Fruit fly (Drosophila melanogaster) ovary, adult (tissue): ENCODE results near the gene Osi1.

Experiments
- CG17801 ChIP-seq: fragments of 200-800 bp; optimal IDR thresholded peaks from 2 replicates; lab custom pipeline; 2019; ENCODE audit warnings: missing biosample characterization, mild to moderate bottlenecking, missing genetic modification characterization, moderate library complexity; ENCODE audit not compliant: partially characterized antibody

Osi1 gene

dm6 chr3R:6173249-6173648, at the start of gene Osi1:
TSS of gene Osi1 (plus strand) at chr3R:6173549.
- TF ChIP-seq CG17801 (GFP tag; lab: Kevin White, UChicago) = no peak

- no peak for TF ChIP-seq CG17801 (GFP tag; lab: Kevin White, UChicago)
Measured at dm6 chr3R:6141768-6142167, 31.6 kb upstream of the Osi1 start.

dm6 chr3R:6149130-6149529, 24.2 kb upstream of the Osi1 start:
- no peak for TF ChIP-seq CG17801 (GFP tag; lab: Kevin White, UChicago)

- no peak for TF ChIP-seq CG17801 (GFP tag; lab: Kevin White, UChicago)
Measured at dm6 chr3R:6149593-6149992, 23.8 kb upstream of the Osi1 start.

dm6 chr3R:6153574-6153973, 19.8 kb upstream of the Osi1 start:
- no peak for TF ChIP-seq CG17801 (GFP tag; lab: Kevin White, UChicago)

- no peak for TF ChIP-seq CG17801 (GFP tag; lab: Kevin White, UChicago)
Measured at dm6 chr3R:6154773-6155295, 18.5 kb upstream of the Osi1 start.

- no peak for TF ChIP-seq CG17801 (GFP tag; lab: Kevin White, UChicago)
Measured at dm6 chr3R:6156963-6157498, 16.3 kb upstream of the Osi1 start, which contains the start of gene CG31559. TSS of gene CG31559 (minus strand) at chr3R:6157235.

- no peak for TF ChIP-seq CG17801 (GFP tag; lab: Kevin White, UChicago)
Measured at dm6 chr3R:6167183-6167582, 6.2 kb upstream of the Osi1 start, which contains the start of gene CG1077. TSS of gene CG1077 (plus strand) at chr3R:6167483.

- TF ChIP-seq CG17801 (GFP tag; lab: Kevin White, UChicago) = no peak
Measured at dm6 chr3R:6170737-6171136, 2.6 kb upstream of the Osi1 start.

dm6 chr3R:6182511-6182910, 9.2 kb downstream of the Osi1 start:
- TF ChIP-seq CG17801 (GFP tag; lab: Kevin White, UChicago) = no peak

- TF ChIP-seq CG17801 (GFP tag; lab: Kevin White, UChicago) = no peak
Measured at dm6 chr3R:6187015-6187414, 13.7 kb downstream of the Osi1 start, which contains the start of gene NPFR. TSS of gene NPFR (plus strand) at chr3R:6187315.

dm6 chr3R:6196416-6196815, 23.1 kb downstream of the Osi1 start:
- no peak for TF ChIP-seq CG17801 (GFP tag; lab: Kevin White, UChicago)

- no peak for TF ChIP-seq CG17801 (GFP tag; lab: Kevin White, UChicago)
Measured at dm6 chr3R:6198488-6198892, 25.1 kb downstream of the Osi1 start, which contains the start of gene Osi24. TSS of gene Osi24 (plus strand) at chr3R:6198811.

dm6 chr3R:6199717-6200116, 26.4 kb downstream of the Osi1 start:
- no peak for TF ChIP-seq CG17801 (GFP tag; lab: Kevin White, UChicago)

dm6 chr3R:6203000-6203399, 29.7 kb downstream of the Osi1 start:
- TF ChIP-seq CG17801 (GFP tag; lab: Kevin White, UChicago) = no peak

dm6 chr3R:6209073-6209472, 35.7 kb downstream of the Osi1 start, which contains the start of gene Osi2:
TSS of gene Osi2 (plus strand) at chr3R:6209373.
- no peak for TF ChIP-seq CG17801 (GFP tag; lab: Kevin White, UChicago)
